Fruit fly (Drosophila melanogaster) whole organism, pupa: ENCODE results near the gene CG2256.

Experiments used
- CG10348 ChIP-seq: fragments of 200-800 bp; sonication (Bioruptor generic); IDR thresholded peaks from 2 replicates; pipeline ENCODE4 v1.3.6; 2022; ENCODE audit warnings: missing biosample characterization, missing genetic modification characterization
- CG12605 ChIP-seq: fragments of 200-800 bp; sonication (Bioruptor generic); IDR thresholded peaks from 2 replicates; pipeline ENCODE4 v1.3.6; 2022; ENCODE audit warnings: missing biosample characterization, missing genetic modification characterization
- CG13204 ChIP-seq: fragments of 200-800 bp; sonication (Bioruptor generic); optimal IDR thresholded peaks from 2 replicates; lab custom pipeline; 2018; ENCODE audit warnings: missing biosample characterization, mild to moderate bottlenecking, missing genetic modification characterization, moderate library complexity
- CG14655 ChIP-seq: fragments of 200-800 bp; sonication (Bioruptor generic); optimal IDR thresholded peaks from 3 replicates; lab custom pipeline; 2017; ENCODE audit warnings: mild to moderate bottlenecking, missing biosample characterization, missing genetic modification reagents, missing genetic modification characterization
- CG15710 ChIP-seq: fragments of 200-800 bp; sonication (Bioruptor generic); optimal IDR thresholded peaks from 2 replicates; lab custom pipeline; 2018; ENCODE audit warnings: missing biosample characterization, mild to moderate bottlenecking, missing genetic modification characterization, moderate library complexity
- CG17806 ChIP-seq: fragments of 200-800 bp; sonication (Bioruptor generic); optimal IDR thresholded peaks from 2 replicates; lab custom pipeline; 2018; ENCODE audit warnings: missing biosample characterization, mild to moderate bottlenecking, missing genetic modification characterization, moderate library complexity
- CG32121 ChIP-seq: fragments of 200-800 bp; sonication (Bioruptor generic); IDR thresholded peaks from 2 replicates; pipeline ENCODE4 v1.3.6; 2022; ENCODE audit warnings: missing biosample characterization, missing genetic modification characterization
- CG34367 ChIP-seq: fragments of 200-800 bp; sonication (Bioruptor generic); optimal IDR thresholded peaks from 2 replicates; lab custom pipeline; 2018; ENCODE audit warnings: missing biosample characterization, mild to moderate bottlenecking, missing genetic modification characterization
- CG4496 ChIP-seq: fragments of 200-800 bp; sonication (Bioruptor generic); IDR thresholded peaks from 3 replicates; pipeline ENCODE4 v1.3.6; 2022; ENCODE audit warnings: missing biosample characterization, missing genetic modification characterization
- CG8159 ChIP-seq: fragments of 200-800 bp; sonication (Bioruptor generic); optimal IDR thresholded peaks from 3 replicates; lab custom pipeline; 2018; ENCODE audit warnings: missing biosample characterization, mild to moderate bottlenecking, missing genetic modification characterization, moderate library complexity
- CG8301 ChIP-seq: fragments of 200-800 bp; sonication (Bioruptor generic); optimal IDR thresholded peaks from 2 replicates; lab custom pipeline; 2018; ENCODE audit warnings: missing biosample characterization, mild to moderate bottlenecking, missing genetic modification characterization
- CG9948 ChIP-seq: fragments of 200-800 bp; sonication (Bioruptor generic); optimal IDR thresholded peaks from 2 replicates; lab custom pipeline; 2018; ENCODE audit warnings: missing biosample characterization, mild to moderate bottlenecking, missing genetic modification characterization, moderate library complexity
- D1 ChIP-seq: fragments of 200-800 bp; sonication (Bioruptor generic); optimal IDR thresholded peaks from 2 replicates; lab custom pipeline; 2018; ENCODE audit warnings: missing biosample characterization, mild to moderate bottlenecking, missing genetic modification characterization, moderate library complexity
- EcR ChIP-seq: fragments of 200-800 bp; sonication (Bioruptor generic); optimal IDR thresholded peaks from 3 replicates; lab custom pipeline; 2019; ENCODE audit warnings: missing biosample characterization, missing genetic modification characterization, mild to moderate bottlenecking, moderate library complexity, missing genetic modification reagents
- Ets98B ChIP-seq: fragments of 200-800 bp; sonication (Bioruptor generic); IDR thresholded peaks from 2 replicates; pipeline ENCODE4 v1.3.6; 2022; ENCODE audit warnings: missing biosample characterization, missing genetic modification characterization
- Pif1A ChIP-seq: fragments of 200-800 bp; sonication (Bioruptor generic); optimal IDR thresholded peaks from 3 replicates; lab custom pipeline; 2016; ENCODE audit warnings: missing biosample characterization, missing genetic modification characterization
- Pif1B ChIP-seq: fragments of 200-800 bp; sonication (Bioruptor generic); optimal IDR thresholded peaks from 3 replicates; lab custom pipeline; 2016; ENCODE audit warnings: missing biosample characterization, missing genetic modification characterization
- Snoo ChIP-seq: fragments of 200-800 bp; sonication (Bioruptor generic); optimal IDR thresholded peaks from 3 replicates; lab custom pipeline; 2017; ENCODE audit warnings: missing biosample characterization, mild to moderate bottlenecking, missing genetic modification characterization, inconsistent platforms
- fd96Ca ChIP-seq: fragments of 200-800 bp; sonication (Bioruptor generic); IDR thresholded peaks from 3 replicates; pipeline ENCODE4 v1.3.6; 2022; ENCODE audit warnings: missing biosample characterization, missing genetic modification characterization
- gl ChIP-seq: fragments of 200-800 bp; sonication (Bioruptor generic); optimal IDR thresholded peaks from 2 replicates; lab custom pipeline; 2018; ENCODE audit warnings: missing biosample characterization, mild to moderate bottlenecking, missing genetic modification characterization
- rn ChIP-seq: fragments of 200-800 bp; sonication (Bioruptor generic); IDR thresholded peaks from 2 replicates; pipeline ENCODE4 v1.3.6; 2022; ENCODE audit warnings: missing biosample characterization, missing genetic modification characterization

The CG2256 gene

dm6 chrX:8087113-8087512 lies at the start of gene CG2256:
Gene CG2256 (minus strand): TSS chrX:8087213.
- TF ChIP-seq EcR (GFP tag; lab: Kevin White, UChicago) (no peak), Ets98B (GFP tag; lab: Robert Waterston, UW) (no peak), CG34367 (tag; lab: Kevin White, UChicago) (no peak), Pif1A (no peak), rn (GFP tag; lab: Robert Waterston, UW) (no peak), CG8159 (tag; lab: Kevin White, UChicago) (no peak), CG9948 (no peak), CG13204 (GFP tag; lab: Kevin White, UChicago) (no peak), CG32121 (GFP tag; lab: Robert Waterston, UW) (no peak), fd96Ca (GFP tag; lab: Robert Waterston, UW) (no peak), CG17806 (tag; lab: Kevin White, UChicago) (no peak), D1 (tag; lab: Kevin White, UChicago) (no peak), CG15710 (tag; lab: Kevin White, UChicago) (no peak), Pif1B (GFP tag; lab: Kevin White, UChicago) (no peak), CG4496 (no peak), CG10348 (GFP tag; lab: Robert Waterston, UW) (no peak), CG12605 (GFP tag; lab: Robert Waterston, UW) (no peak), gl (tag; lab: Kevin White, UChicago) (no peak), CG14655 (GFP tag; lab: Kevin White, UChicago) (no peak), CG8301 (tag; lab: Kevin White, UChicago) (no peak)
- TF ChIP-seq, all 21 proteins: peak for 0

- no peak for TF ChIP-seq CG8301 (tag; lab: Kevin White, UChicago)
- no peak for TF ChIP-seq CG12605 (GFP tag; lab: Robert Waterston, UW)
- TF ChIP-seq D1 (tag; lab: Kevin White, UChicago) = no peak
- no peak for TF ChIP-seq Snoo (tag; lab: Kevin White, UChicago)
- no peak for TF ChIP-seq fd96Ca (GFP tag; lab: Robert Waterston, UW)
- no peak for TF ChIP-seq CG9948
- TF ChIP-seq CG8159 (tag; lab: Kevin White, UChicago) = no peak
- TF ChIP-seq CG34367 (tag; lab: Kevin White, UChicago) = no peak
- no peak for TF ChIP-seq Pif1B (GFP tag; lab: Kevin White, UChicago)
- TF ChIP-seq CG14655 (GFP tag; lab: Kevin White, UChicago) = no peak
- no peak for TF ChIP-seq rn (GFP tag; lab: Robert Waterston, UW)
- no peak for TF ChIP-seq CG15710 (tag; lab: Kevin White, UChicago)
- no peak for TF ChIP-seq CG4496
- no peak for TF ChIP-seq Ets98B (GFP tag; lab: Robert Waterston, UW)
- no peak for TF ChIP-seq Pif1A
- no peak for TF ChIP-seq gl (tag; lab: Kevin White, UChicago)
- no peak for TF ChIP-seq CG32121 (GFP tag; lab: Robert Waterston, UW)
Measured at dm6 chrX:8135420-8135874, 48.4 kb upstream of the CG2256 start, which contains the start of the genes cyr and CG2120. Gene cyr (minus strand): TSS chrX:8135713. Gene CG2120 (plus strand): TSS chrX:8135824.

dm6 chrX:8131693-8132313 lies 44.8 kb upstream of the CG2256 start, which contains the start of gene CG10958:
Gene CG10958 (plus strand): TSS chrX:8132285.
- TF ChIP-seq CG12605 (GFP tag; lab: Robert Waterston, UW) (0 out of 2 replicates have a peak, but pooled peaks have one; percentile 15), Ets98B (GFP tag; lab: Robert Waterston, UW) (peak; percentile 42; the same call in 1 of the 2 replicates), CG14655 (GFP tag; lab: Kevin White, UChicago) (no peak), CG32121 (GFP tag; lab: Robert Waterston, UW) (peak; percentile 54), fd96Ca (GFP tag; lab: Robert Waterston, UW) (peak; percentile 48; the same call in 2 of the 3 replicates), Snoo (tag; lab: Kevin White, UChicago) (peak; percentile 10), CG34367 (tag; lab: Kevin White, UChicago) (no peak), CG10348 (GFP tag; lab: Robert Waterston, UW) (no peak), rn (GFP tag; lab: Robert Waterston, UW) (no peak), Pif1B (GFP tag; lab: Kevin White, UChicago) (peak; percentile 63), CG17806 (tag; lab: Kevin White, UChicago) (peak; percentile 40), CG4496 (peak; percentile 54), EcR (GFP tag; lab: Kevin White, UChicago) (peak; percentile 4), D1 (tag; lab: Kevin White, UChicago) (no peak), CG9948 (peak; percentile 28), CG8159 (tag; lab: Kevin White, UChicago) (no peak), Pif1A (no peak), CG8301 (tag; lab: Kevin White, UChicago) (no peak), CG15710 (tag; lab: Kevin White, UChicago) (peak; percentile 20), CG13204 (GFP tag; lab: Kevin White, UChicago) (no peak), gl (tag; lab: Kevin White, UChicago) (no peak)

dm6 chrX:8129204-8129997 lies 42.4 kb upstream of the CG2256 start, which contains the start of gene CG2116:
Gene CG2116 (plus strand): TSS chrX:8129812.
- no peak for TF ChIP-seq CG8301 (tag; lab: Kevin White, UChicago)
- no peak for TF ChIP-seq rn (GFP tag; lab: Robert Waterston, UW)
- TF ChIP-seq CG34367 (tag; lab: Kevin White, UChicago) = no peak
- TF ChIP-seq fd96Ca (GFP tag; lab: Robert Waterston, UW) = no peak
- TF ChIP-seq EcR (GFP tag; lab: Kevin White, UChicago) = no peak
- peak; percentile 47; the same call in 1 of the 3 replicates for TF ChIP-seq CG4496
